Worm (Caenorhabditis elegans) whole organism, early embryonic: ENCODE data around the gene erd-2.1.

ENCODE experiments used
- B0310.2 ChIP-seq: sonication (generic microtip); optimal IDR thresholded peaks from 2 replicates; lab custom pipeline; 2016; ENCODE audit warnings: mild to moderate bottlenecking, missing genetic modification characterization, missing compliant biosample characterization
- F13C5.2 ChIP-seq: sonication (generic microtip); optimal IDR thresholded peaks from 2 replicates; lab custom pipeline; 2017; ENCODE audit warnings: mild to moderate bottlenecking, missing genetic modification characterization, inconsistent platforms, missing compliant biosample characterization
- aly-1 ChIP-seq: sonication (generic microtip); optimal IDR thresholded peaks from 2 replicates; lab custom pipeline; 2016; ENCODE audit warnings: missing genetic modification characterization, missing compliant biosample characterization
- ama-1 ChIP-seq: fragments of 150-350 bp; optimal IDR thresholded peaks from 2 replicates; lab custom pipeline; 2014
- ceh-13 ChIP-seq: fragments of 200-800 bp; sonication (Bioruptor generic); optimal IDR thresholded peaks from 2 replicates; lab custom pipeline; 2018; ENCODE audit warnings: mild to moderate bottlenecking, missing genetic modification characterization, missing compliant biosample characterization
- ceh-36 ChIP-seq: sonication (generic microtip); optimal IDR thresholded peaks from 2 replicates; lab custom pipeline; 2016; ENCODE audit warnings: missing genetic modification characterization, inconsistent platforms, missing compliant biosample characterization
- ets-7 ChIP-seq: sonication (generic microtip); optimal IDR thresholded peaks from 2 replicates; lab custom pipeline; 2016; ENCODE audit warnings: missing genotype, missing genetic modification characterization, missing compliant biosample characterization
- flt-1 ChIP-seq: fragments of 200-800 bp; sonication (Bioruptor generic); IDR thresholded peaks from 2 replicates; pipeline ENCODE4 v1.3.6; 2022; ENCODE audit warnings: missing genetic modification characterization, missing compliant biosample characterization
- hmbx-1 ChIP-seq: sonication (generic microtip); optimal IDR thresholded peaks from 2 replicates; lab custom pipeline; 2016; ENCODE audit warnings: mild to moderate bottlenecking, missing genetic modification characterization, missing compliant biosample characterization
- hmg-4 ChIP-seq: fragments of 200-800 bp; sonication (Bioruptor generic); optimal IDR thresholded peaks from 2 replicates; lab custom pipeline; 2018; ENCODE audit warnings: mild to moderate bottlenecking, missing genetic modification characterization, missing compliant biosample characterization
- hnd-1 ChIP-seq: sonication (generic microtip); optimal IDR thresholded peaks from 2 replicates; lab custom pipeline; 2016; ENCODE audit warnings: missing genetic modification characterization, missing compliant biosample characterization
- pes-1 ChIP-seq: fragments of 200-800 bp; sonication (Bioruptor generic); IDR thresholded peaks from 2 replicates; pipeline ENCODE4 v1.3.6; 2022; ENCODE audit warnings: missing genetic modification reagents, missing genetic modification characterization, missing compliant biosample characterization
- scrt-1 ChIP-seq: fragments of 200-800 bp; sonication (Bioruptor generic); IDR thresholded peaks from 2 replicates; pipeline ENCODE4 v1.3.6; 2022; ENCODE audit warnings: missing genetic modification characterization, missing compliant biosample characterization
- sea-1 ChIP-seq: fragments of 200-800 bp; sonication (Bioruptor generic); conservative IDR thresholded peaks from 2 replicates; pipeline ENCODE4 v1.3.6; 2022; ENCODE audit warnings: missing genetic modification characterization, missing compliant biosample characterization
- tbx-11 ChIP-seq: fragments of 200-800 bp; sonication (Bioruptor generic); IDR thresholded peaks from 2 replicates; pipeline ENCODE4 v1.3.6; 2022; ENCODE audit warnings: missing genetic modification characterization, missing compliant biosample characterization
- tbx-37 ChIP-seq: fragments of 200-800 bp; sonication (Bioruptor generic); conservative IDR thresholded peaks from 2 replicates; pipeline ENCODE4 v1.3.6; 2022; ENCODE audit warnings: missing genetic modification reagents, missing genetic modification characterization, missing compliant biosample characterization
- tra-4 ChIP-seq: sonication (generic microtip); optimal IDR thresholded peaks from 2 replicates; lab custom pipeline; 2017; ENCODE audit warnings: missing genetic modification characterization, missing compliant biosample characterization

Gene erd-2.1

ce11 chrX:10148235-10148872 lies 10.3 kb downstream of the erd-2.1 start:
- TF ChIP-seq aly-1 (no peak), hmbx-1 (tag; lab: Kevin White, UChicago) (no peak), hmg-4 (GFP tag; lab: Kevin White, UChicago) (peak; percentile 41), ceh-36 (tag; lab: Kevin White, UChicago) (peak; percentile 34), hnd-1 (tag; lab: Kevin White, UChicago) (peak; percentile 7), scrt-1 (GFP tag; lab: Robert Waterston, UW) (peak; percentile 33; the same call in 1 of the 2 replicates), pes-1 (peak; percentile 78), tbx-11 (GFP tag; lab: Robert Waterston, UW) (peak; percentile 43; the same call in 1 of the 2 replicates), flt-1 (peak; percentile 70), sea-1 (GFP tag; lab: Robert Waterston, UW) (peak; percentile 61; the same call in 1 of the 2 replicates)

DNA sequence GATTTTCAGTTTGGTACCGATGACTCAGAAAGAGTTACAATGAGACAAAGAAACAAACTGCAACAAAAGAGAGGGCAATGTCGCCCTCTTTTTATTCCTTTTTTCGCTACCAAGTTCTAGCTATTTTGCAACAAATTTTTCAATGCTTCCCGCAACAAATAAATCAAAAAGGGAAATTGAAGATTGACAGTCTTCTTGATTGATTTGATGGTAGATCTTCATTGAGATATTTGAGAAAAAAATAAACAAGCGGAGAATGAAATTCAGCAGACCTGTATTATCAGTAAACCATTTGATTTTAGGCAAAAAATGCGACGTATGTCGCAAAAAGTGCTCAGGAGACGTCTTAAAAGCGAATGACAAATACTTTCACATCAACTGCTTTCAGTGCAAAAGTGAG lies 11.4 kb downstream of the erd-2.1 start:
- TF ChIP-seq tbx-11 (GFP tag; lab: Robert Waterston, UW) (no peak), flt-1 (no peak), sea-1 (GFP tag; lab: Robert Waterston, UW) (no peak), tbx-37 (GFP tag; lab: Robert Waterston, UW) (no peak), hmg-4 (GFP tag; lab: Kevin White, UChicago) (no peak), F13C5.2 (tag; lab: Kevin White, UChicago) (no peak), ama-1 (lab: Kevin White, UChicago) (no peak), pes-1 (no peak), hnd-1 (tag; lab: Kevin White, UChicago) (no peak), hmbx-1 (tag; lab: Kevin White, UChicago) (no peak), B0310.2 (tag; lab: Kevin White, UChicago) (no peak), aly-1 (no peak), ceh-13 (GFP tag; lab: Kevin White, UChicago) (no peak), scrt-1 (GFP tag; lab: Robert Waterston, UW) (no peak), tra-4 (tag; lab: Kevin White, UChicago) (no peak)

DNA sequence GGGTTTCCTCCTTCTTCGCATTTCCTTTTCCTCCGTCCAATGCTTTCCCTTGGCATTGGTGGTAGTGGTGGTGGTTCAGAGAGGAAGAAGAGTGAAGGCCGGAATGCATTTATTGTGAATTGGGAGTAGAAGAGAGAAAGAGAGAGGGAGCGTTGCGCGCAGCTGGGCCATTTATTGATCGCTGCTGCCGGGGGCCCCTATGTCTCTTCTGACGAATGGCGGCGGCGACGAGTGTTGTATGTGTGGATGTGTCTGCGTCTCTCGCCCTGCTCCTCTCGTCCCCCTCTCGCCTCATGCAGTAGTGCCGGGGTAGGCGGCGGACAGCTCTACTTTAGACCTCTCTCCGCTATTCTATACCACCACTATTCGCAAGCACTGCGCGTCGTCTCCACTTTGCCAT lies 12.0 kb downstream of the erd-2.1 start, which contains the start of gene unc-115:
unc-115 (plus strand) TSS at position 301 of the 400 bp plus-strand sequence.
- TF ChIP-seq ets-7 (tag; lab: Kevin White, UChicago) (no peak), scrt-1 (GFP tag; lab: Robert Waterston, UW) (0 out of 2 replicates have a peak, but pooled peaks have one; percentile 33), aly-1 (peak; percentile 75), hmbx-1 (tag; lab: Kevin White, UChicago) (no peak), B0310.2 (tag; lab: Kevin White, UChicago) (peak; percentile 6), hmg-4 (GFP tag; lab: Kevin White, UChicago) (peak; percentile 93), F13C5.2 (tag; lab: Kevin White, UChicago) (peak; percentile 82), sea-1 (GFP tag; lab: Robert Waterston, UW) (0 out of 2 replicates have a peak, but pooled peaks have one; percentile 26), tbx-37 (GFP tag; lab: Robert Waterston, UW) (no peak)

DNA sequence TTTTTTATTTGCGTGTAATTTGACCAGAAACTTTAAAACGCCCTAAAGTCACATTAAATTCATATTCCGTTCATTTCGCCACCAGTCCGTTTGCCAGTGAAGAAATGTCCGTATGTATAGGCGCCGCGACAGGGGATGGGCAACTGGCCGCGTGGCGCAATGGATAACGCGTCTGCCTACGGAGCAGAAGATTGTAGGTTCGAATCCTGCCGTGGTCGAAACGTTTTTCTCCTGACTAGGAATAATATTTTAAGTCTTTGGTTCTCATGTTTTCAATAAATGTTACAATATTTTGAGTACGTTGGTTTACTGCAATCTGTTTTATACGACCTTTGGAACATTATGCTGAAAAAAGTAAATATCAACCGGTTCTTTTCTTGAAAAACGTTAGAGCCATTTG lies 13.6 kb downstream of the erd-2.1 start:
- TF ChIP-seq sea-1 (GFP tag; lab: Robert Waterston, UW) (0 out of 2 replicates have a peak, but pooled peaks have one; percentile 35), hnd-1 (tag; lab: Kevin White, UChicago) (no peak), ceh-13 (GFP tag; lab: Kevin White, UChicago) (no peak), B0310.2 (tag; lab: Kevin White, UChicago) (no peak), flt-1 (no peak), ama-1 (lab: Kevin White, UChicago) (no peak), hmbx-1 (tag; lab: Kevin White, UChicago) (no peak), ets-7 (tag; lab: Kevin White, UChicago) (no peak), scrt-1 (GFP tag; lab: Robert Waterston, UW) (peak; percentile 60; the same call in 1 of the 2 replicates), tbx-37 (GFP tag; lab: Robert Waterston, UW) (peak; percentile 33; the same call in 1 of the 2 replicates), pes-1 (no peak; the same call in 1 of the 2 replicates), aly-1 (no peak), ceh-36 (tag; lab: Kevin White, UChicago) (no peak), tra-4 (tag; lab: Kevin White, UChicago) (no peak), hmg-4 (GFP tag; lab: Kevin White, UChicago) (peak; percentile 60), F13C5.2 (tag; lab: Kevin White, UChicago) (no peak), tbx-11 (GFP tag; lab: Robert Waterston, UW) (no peak)

DNA sequence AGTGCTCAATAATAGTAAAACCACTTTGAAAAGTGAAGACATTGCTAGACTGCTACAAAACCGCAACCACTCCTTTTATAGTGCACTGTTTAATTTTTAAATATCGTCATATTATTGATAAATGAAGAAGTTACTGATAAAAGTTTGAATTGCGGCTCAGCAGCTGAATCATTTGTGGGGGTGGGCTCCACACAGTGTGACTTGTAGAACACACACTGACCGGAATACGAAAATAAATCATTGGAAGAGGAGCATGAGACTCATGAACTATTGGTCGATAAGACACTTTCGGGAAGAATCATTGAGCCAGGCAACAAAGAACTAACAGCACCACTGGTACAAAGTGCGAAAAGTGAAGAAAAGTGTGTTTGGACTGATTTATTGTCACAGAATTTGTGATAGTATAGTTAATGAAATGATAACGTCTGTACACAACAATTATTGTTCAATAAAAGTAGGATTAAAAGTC lies 16.6 kb downstream of the erd-2.1 start, which contains the start of gene oac-14:
oac-14 (minus strand) TSS at position 51 of the 469 bp plus-strand sequence.
- TF ChIP-seq hmbx-1 (tag; lab: Kevin White, UChicago) = no peak

DNA sequence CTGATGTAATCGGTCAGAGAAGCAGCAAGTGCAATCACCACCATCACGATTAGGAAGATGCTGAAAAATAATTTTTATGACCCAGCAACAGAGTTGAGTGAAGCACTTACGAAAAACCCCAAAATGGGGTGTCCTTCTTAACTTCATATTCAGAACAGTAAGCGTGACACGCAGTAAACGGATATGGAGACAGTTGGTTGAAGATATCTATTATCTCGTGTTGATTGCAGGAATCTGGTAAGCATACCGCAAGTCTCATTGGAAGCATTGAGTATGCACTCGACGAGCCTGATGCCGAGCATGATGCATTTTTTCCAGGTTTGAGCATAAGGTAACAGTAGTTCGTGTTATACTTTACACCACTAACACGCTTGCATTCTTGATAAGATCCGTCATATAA lies 17.4 kb downstream of the erd-2.1 start:
- TF ChIP-seq scrt-1 (GFP tag; lab: Robert Waterston, UW) = no peak

ce11 chrX:10138494-10138893 lies 20.1 kb downstream of the erd-2.1 start, which contains the start of gene moc-1:
Gene moc-1, minus strand, starts transcription at chrX:10138620.
- no peak for TF ChIP-seq tbx-37 (GFP tag; lab: Robert Waterston, UW)
- no peak for TF ChIP-seq F13C5.2 (tag; lab: Kevin White, UChicago)
- no peak for TF ChIP-seq ceh-36 (tag; lab: Kevin White, UChicago)
- no peak for TF ChIP-seq ama-1 (lab: Kevin White, UChicago)
- no peak for TF ChIP-seq flt-1
- no peak for TF ChIP-seq tbx-11 (GFP tag; lab: Robert Waterston, UW)
- TF ChIP-seq hmg-4 (GFP tag; lab: Kevin White, UChicago) = no peak
- no peak for TF ChIP-seq ceh-13 (GFP tag; lab: Kevin White, UChicago)
- TF ChIP-seq pes-1 = no peak
- TF ChIP-seq ets-7 (tag; lab: Kevin White, UChicago) = no peak
- no peak for TF ChIP-seq hmbx-1 (tag; lab: Kevin White, UChicago)
- TF ChIP-seq sea-1 (GFP tag; lab: Robert Waterston, UW) = no peak
- no peak for TF ChIP-seq hnd-1 (tag; lab: Kevin White, UChicago)
